Fruit fly (Drosophila melanogaster) whole organism, larva: ENCODE results near the gene CG32579.

Experiments used
- noc ChIP-seq: fragments of 200-800 bp; sonication (Bioruptor generic); optimal IDR thresholded peaks from 3 replicates; lab custom pipeline; 2019; ENCODE audit warnings: missing biosample characterization, mild to moderate bottlenecking, missing genetic modification characterization, moderate library complexity

The CG32579 gene

dm6 chrX:16331562-16332233 is 8.6 kb downstream of the CG32579 start:
- TF ChIP-seq noc = no peak

DNA sequence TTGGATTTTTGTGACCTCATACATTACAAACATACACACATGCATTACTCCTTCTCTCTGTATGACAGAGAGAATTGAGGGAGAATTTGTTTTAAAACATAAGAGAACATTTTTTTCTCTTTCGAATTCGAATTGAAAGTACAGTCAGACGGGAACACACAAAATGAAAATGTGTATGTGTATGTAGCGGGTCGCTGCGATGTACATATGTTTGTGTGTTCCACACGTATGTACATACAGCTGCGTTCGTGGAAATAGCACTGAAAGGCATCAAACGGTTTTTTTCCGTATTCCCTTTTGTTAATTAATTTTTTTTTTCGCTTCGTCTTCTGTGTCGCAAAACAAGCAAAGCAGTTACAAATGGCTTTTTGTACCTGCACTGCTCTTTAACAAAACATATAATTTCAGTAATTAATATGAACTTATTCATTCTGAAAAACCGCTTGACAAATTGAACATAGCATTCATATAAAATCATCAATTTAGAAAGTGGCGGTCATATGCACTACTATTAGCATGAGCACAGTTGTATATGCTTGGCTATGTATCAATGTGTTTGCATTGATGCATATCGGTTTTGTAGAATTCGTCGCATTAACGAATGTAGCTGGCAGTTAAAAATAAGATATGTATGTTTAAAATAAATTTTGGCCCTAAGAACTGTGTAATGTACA is 9.7 kb downstream of the CG32579 start:
- TF ChIP-seq noc = peak; percentile 98

DNA sequence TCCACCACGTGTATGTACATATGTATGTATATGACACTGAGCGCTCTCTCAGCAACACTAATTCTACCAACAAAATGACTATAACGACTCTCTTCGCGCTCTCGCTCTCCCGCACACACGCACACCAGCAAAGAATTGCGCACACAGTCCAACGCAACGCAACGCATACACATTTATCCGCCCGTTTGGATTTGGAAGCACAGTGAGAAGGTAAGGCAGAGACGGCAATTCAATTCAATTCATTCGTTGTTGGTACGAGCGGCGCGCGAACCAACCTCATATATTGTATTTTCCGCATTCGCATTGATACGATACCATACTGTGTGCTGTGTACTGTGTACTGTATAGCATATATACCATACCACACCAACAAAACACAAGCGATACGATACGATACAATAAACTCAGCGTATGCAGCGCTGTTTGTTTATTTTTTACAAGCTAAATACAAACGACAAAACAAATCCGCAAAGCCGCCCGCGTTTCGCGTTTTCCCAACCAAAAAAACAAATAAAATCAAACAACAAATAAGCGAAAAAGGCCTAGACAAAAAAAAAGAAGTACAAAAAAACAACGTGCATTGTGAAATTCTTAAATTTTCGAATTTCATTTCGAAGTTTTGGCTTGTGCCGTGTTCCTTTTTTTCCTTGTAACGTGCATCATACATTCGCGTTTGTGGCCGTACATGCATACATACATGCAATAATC is 10.5 kb downstream of the CG32579 start, which contains the start of the genes CG9921 and Dsp1:
CG9921 (minus strand) TSS at position 167 of the 708 bp plus-strand sequence.
Dsp1 (plus strand) TSS at position 179 of the 708 bp plus-strand sequence.
- no peak for TF ChIP-seq noc

dm6 chrX:16334251-16334860 is 11.3 kb downstream of the CG32579 start:
- TF ChIP-seq noc = no peak

DNA sequence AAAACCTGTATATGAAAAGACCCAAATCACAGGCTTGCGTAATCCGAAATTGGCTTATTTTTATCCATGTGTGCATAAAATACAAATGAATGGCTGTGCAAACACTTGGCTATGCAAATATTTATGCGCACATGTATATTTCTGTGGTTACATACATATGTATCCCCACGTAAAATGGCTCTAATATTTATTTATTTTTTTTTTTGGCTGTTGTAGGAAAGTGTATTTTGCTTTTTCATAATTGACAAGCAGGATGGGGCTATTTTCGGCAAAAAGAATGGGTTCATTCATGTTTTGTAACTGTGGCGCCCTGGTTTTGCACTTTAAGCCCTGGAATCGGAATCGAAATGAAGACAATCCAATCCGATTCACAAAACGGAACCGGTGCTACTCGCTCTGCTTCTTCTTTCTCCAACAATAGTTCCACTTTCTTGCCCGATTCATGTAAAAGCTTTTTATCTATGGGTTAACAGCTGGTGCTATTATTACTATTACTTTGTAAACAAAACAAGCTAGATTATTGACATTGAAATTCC is 12.1 kb downstream of the CG32579 start:
- peak; percentile 69 for TF ChIP-seq noc

DNA sequence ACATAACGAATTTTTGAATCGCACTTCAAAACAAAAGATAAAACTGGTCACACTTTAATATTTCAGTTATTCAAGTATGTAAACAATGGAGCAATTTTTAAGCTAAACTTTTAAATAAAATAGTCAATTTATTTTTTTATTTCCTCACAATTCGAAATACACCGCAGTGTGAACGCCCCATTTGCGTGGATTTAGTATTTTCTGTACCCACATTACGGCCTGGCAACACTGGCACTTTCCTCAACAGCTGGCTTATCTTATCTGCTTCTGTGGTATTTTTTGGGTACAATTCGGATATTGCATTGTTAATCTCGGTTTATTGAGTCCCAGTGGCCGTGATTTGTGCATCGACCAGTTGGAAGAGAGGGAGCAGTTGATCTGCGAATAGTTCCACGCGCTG is 27.0 kb downstream of the CG32579 start, which contains the start of gene sl:
sl (plus strand) TSS at position 254 of the 400 bp plus-strand sequence.
- no peak for TF ChIP-seq noc

DNA sequence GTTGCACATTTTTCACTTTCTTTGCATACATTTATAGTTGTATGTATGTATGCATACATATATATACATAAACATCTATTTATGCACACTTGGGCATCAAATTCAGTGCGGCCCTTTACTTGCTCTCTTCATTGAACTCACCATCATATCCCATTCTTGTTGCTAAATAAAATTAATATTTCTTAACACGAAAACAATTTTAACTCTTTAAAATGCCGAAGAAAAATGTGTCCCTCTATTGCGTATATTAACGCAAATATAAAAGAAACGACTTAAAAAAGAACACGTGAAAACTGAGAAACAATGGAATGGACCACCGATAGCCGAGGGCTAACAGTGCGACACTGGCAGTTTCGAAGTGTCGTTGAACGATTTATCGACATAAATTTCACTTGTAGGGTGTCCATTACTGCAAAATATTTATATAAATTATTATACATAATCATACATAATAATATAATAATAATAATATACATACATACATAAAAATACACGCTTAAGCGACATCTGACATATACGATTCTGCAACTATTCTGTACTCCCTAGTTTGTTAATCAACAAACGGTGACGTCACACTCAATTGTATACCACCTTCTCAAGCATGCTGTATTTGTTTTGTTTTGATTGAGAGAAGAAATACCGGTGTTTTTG is 35.7 kb downstream of the CG32579 start, which contains the start of the genes U2af50 and PIG-Q:
U2af50 (minus strand) TSS at position 370 of the 651 bp plus-strand sequence.
PIG-Q (plus strand) TSS at position 474 of the 651 bp plus-strand sequence.
- TF ChIP-seq noc = no peak

DNA sequence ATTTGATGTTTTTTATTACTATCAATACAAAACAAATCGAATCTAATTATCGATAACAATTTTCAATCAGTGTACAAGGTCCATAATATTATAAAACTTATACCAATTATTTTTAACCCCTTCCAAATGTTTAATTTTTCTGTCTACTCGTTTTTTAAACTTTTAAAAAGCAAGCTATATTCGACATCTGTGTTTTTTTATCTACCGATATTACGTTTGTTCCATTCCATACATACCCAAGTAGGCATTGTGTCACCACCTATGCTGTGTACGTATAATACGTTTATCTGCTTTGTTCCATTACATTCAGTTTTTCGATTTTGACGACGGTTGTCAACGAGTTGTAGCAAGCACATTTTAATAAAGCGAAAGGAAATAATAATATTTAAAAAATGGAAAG is 38.2 kb downstream of the CG32579 start, which contains the start of gene nonA:
nonA (plus strand) TSS at position 264 of the 400 bp plus-strand sequence.
- TF ChIP-seq noc = no peak

DNA sequence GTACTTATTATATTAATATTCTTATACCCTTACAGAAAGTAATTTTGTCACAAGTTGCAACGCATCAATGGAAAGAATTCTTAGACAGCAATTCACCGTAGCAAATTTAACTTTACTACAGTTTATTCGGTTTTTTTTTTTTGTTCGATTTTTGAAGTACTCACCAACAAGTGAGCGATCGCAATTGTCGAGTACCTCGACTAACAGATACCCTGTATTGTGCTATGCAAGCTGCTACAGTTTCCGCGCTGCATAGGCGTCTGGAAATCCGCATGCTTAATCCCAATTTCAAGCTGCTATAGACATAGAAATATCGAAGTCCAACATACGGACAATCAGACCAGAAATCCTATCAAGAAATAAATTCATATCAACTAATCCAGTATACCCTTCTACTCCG is 45.5 kb downstream of the CG32579 start:
- no peak for TF ChIP-seq noc

DNA sequence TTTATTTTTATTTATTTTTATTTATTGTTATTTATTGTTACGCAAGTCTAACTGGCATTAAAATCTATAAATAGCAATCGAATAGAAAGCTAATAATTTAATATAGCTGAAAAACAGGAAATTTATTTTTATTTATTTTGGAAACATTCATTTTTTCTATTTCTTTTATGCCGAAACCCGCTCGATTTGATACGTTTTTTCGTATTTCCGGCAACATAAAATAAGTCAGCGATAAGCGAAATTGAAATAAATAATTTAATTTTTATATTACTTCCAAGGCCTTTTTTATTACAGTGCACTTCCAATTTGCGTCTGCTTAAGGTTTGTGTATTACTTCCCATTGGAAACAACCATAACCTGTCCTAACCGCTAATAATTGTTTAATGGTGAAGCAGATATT is 48.8 kb downstream of the CG32579 start:
- no peak for TF ChIP-seq noc

dm6 chrX:16372492-16373350 is 49.6 kb downstream of the CG32579 start, which contains the start of gene Fur2:
Fur2 (plus strand) TSS chrX:16373086.
- TF ChIP-seq noc = no peak

dm6 chrX:16373541-16373940 is 50.5 kb downstream of the CG32579 start:
- TF ChIP-seq noc = no peak

- no peak for TF ChIP-seq noc
These were observed 51.0 kb downstream of the CG32579 start for dm6 chrX:16374059-16374458.
